Fruit fly (Drosophila melanogaster) whole organism, embryonic: ENCODE measurements around the gene CG14930.

Source experiments
- CG11456 ChIP-seq: fragments of 200-800 bp; sonication (Bioruptor generic); IDR thresholded peaks from 3 replicates; pipeline ENCODE4 v1.3.6; 2022; ENCODE audit warnings: missing biosample characterization, missing genetic modification characterization
- CG12236 ChIP-seq: fragments of 200-800 bp; sonication (Bioruptor generic); optimal IDR thresholded peaks from 2 replicates; lab custom pipeline; 2016; ENCODE audit warnings: missing biosample characterization, missing genetic modification characterization
- CG13287 ChIP-seq: fragments of 200-800 bp; sonication (Bioruptor generic); IDR thresholded peaks from 2 replicates; pipeline ENCODE4 v1.3.6; 2022; ENCODE audit warnings: missing biosample characterization, missing genetic modification characterization; ENCODE audit not compliant: partially characterized antibody
- CG14014 ChIP-seq: fragments of 200-800 bp; sonication (Bioruptor generic); IDR thresholded peaks from 2 replicates; pipeline ENCODE4 v1.3.6; 2022; ENCODE audit warnings: missing biosample characterization, missing genetic modification characterization
- CG14965 ChIP-seq: fragments of 200-800 bp; sonication (Bioruptor generic); optimal IDR thresholded peaks from 2 replicates; lab custom pipeline; 2016; ENCODE audit warnings: missing biosample characterization, missing genetic modification characterization, borderline replicate concordance
- CG15514 ChIP-seq: fragments of 200-800 bp; sonication (Bioruptor generic); optimal IDR thresholded peaks from 3 replicates; lab custom pipeline; 2017; ENCODE audit warnings: missing biosample characterization, missing genetic modification characterization, mild to moderate bottlenecking, moderate library complexity, missing genetic modification reagents
- CG15601 ChIP-seq: fragments of 200-800 bp; sonication (Bioruptor generic); optimal IDR thresholded peaks from 3 replicates; lab custom pipeline; 2019; ENCODE audit warnings: missing biosample characterization, mild to moderate bottlenecking, missing genetic modification characterization, moderate library complexity
- CG1647 ChIP-seq: fragments of 200-800 bp; sonication (Bioruptor generic); optimal IDR thresholded peaks from 3 replicates; lab custom pipeline; 2016; ENCODE audit warnings: missing biosample characterization, missing genetic modification characterization
- CG33213 ChIP-seq: fragments of 200-800 bp; sonication (Bioruptor generic); optimal IDR thresholded peaks from 3 replicates; lab custom pipeline; 2016; ENCODE audit warnings: missing biosample characterization, missing genetic modification characterization
- CG3407 ChIP-seq: fragments of 200-800 bp; sonication (Bioruptor generic); optimal IDR thresholded peaks from 2 replicates; lab custom pipeline; 2018; ENCODE audit warnings: missing biosample characterization, mild to moderate bottlenecking, missing genetic modification characterization
- CG6254 ChIP-seq: fragments of 200-800 bp; sonication (Bioruptor generic); optimal IDR thresholded peaks from 3 replicates; lab custom pipeline; 2017; ENCODE audit warnings: mild to moderate bottlenecking, missing biosample characterization, missing genetic modification reagents, missing genetic modification characterization
- CG6272 ChIP-seq: fragments of 200-800 bp; sonication (Bioruptor generic); IDR thresholded peaks from 2 replicates; pipeline ENCODE4 v1.3.6; 2022; ENCODE audit warnings: missing biosample characterization, missing genetic modification characterization
- CG6683 ChIP-seq: fragments of 200-800 bp; sonication (Bioruptor generic); optimal IDR thresholded peaks from 2 replicates; lab custom pipeline; 2017; ENCODE audit warnings: missing biosample characterization, mild to moderate bottlenecking, missing genetic modification characterization, missing genetic modification reagents
- CG6791 ChIP-seq: fragments of 200-800 bp; sonication (Bioruptor generic); IDR thresholded peaks from 3 replicates; pipeline ENCODE4 v1.3.6; 2022; ENCODE audit warnings: missing biosample characterization, missing genetic modification characterization; ENCODE audit not compliant: partially characterized antibody
- CG7786 ChIP-seq: fragments of 200-800 bp; sonication (Bioruptor generic); optimal IDR thresholded peaks from 2 replicates; lab custom pipeline; 2016; ENCODE audit warnings: missing biosample characterization, missing genetic modification characterization
- CG8359 ChIP-seq: fragments of 200-800 bp; sonication (Bioruptor generic); optimal IDR thresholded peaks from 2 replicates; lab custom pipeline; 2017; ENCODE audit warnings: missing biosample characterization, mild to moderate bottlenecking, missing genetic modification characterization, borderline replicate concordance
- Camta ChIP-seq: fragments of 200-800 bp; sonication (Bioruptor generic); optimal IDR thresholded peaks from 2 replicates; lab custom pipeline; 2016; ENCODE audit warnings: missing biosample characterization, missing genetic modification characterization
- Ets65A ChIP-seq: fragments of 200-800 bp; sonication (Bioruptor generic); peaks from one replicate; lab custom pipeline; 2016; ENCODE audit warnings: missing biosample characterization, missing genetic modification characterization
- GATAe ChIP-seq: fragments of 200-800 bp; sonication (Bioruptor generic); conservative IDR thresholded peaks from 2 replicates; pipeline ENCODE4 v1.3.6; 2022; ENCODE audit warnings: missing biosample characterization, missing genetic modification characterization
- H2.0 ChIP-seq: fragments of 200-800 bp; sonication (Bioruptor generic); IDR thresholded peaks from 2 replicates; pipeline ENCODE4 v1.3.6; 2022; ENCODE audit warnings: missing biosample characterization, missing genetic modification characterization
- HLH3B ChIP-seq: fragments of 200-800 bp; sonication (Bioruptor generic); IDR thresholded peaks from 2 replicates; pipeline ENCODE4 v1.3.6; 2022; ENCODE audit warnings: missing biosample characterization, missing genetic modification characterization
- HLHmδ ChIP-seq: fragments of 200-800 bp; sonication (Bioruptor generic); optimal IDR thresholded peaks from 2 replicates; lab custom pipeline; 2018; ENCODE audit warnings: missing biosample characterization, mild to moderate bottlenecking, missing genetic modification characterization, moderate library complexity
- HmgD ChIP-seq: fragments of 200-800 bp; sonication (Bioruptor generic); optimal IDR thresholded peaks from 3 replicates; lab custom pipeline; 2016; ENCODE audit warnings: missing biosample characterization, missing genetic modification characterization
- Optix ChIP-seq: fragments of 200-800 bp; sonication (Bioruptor generic); IDR thresholded peaks from 3 replicates; pipeline ENCODE4 v1.3.6; 2022; ENCODE audit warnings: missing biosample characterization, missing genetic modification characterization
- Poxn ChIP-seq: fragments of 200-800 bp; sonication (Bioruptor generic); IDR thresholded peaks from 2 replicates; pipeline ENCODE4 v1.3.6; 2022; ENCODE audit warnings: missing biosample characterization, missing genetic modification characterization
- Rx ChIP-seq: fragments of 200-800 bp; sonication (Bioruptor generic); IDR thresholded peaks from 2 replicates; pipeline ENCODE4 v1.3.6; 2022; ENCODE audit warnings: missing biosample characterization, missing genetic modification characterization
- Side ChIP-seq: fragments of 200-800 bp; sonication (Bioruptor generic); optimal IDR thresholded peaks from 2 replicates; lab custom pipeline; 2016; ENCODE audit warnings: missing biosample characterization, missing genetic modification characterization
- Sry-β ChIP-seq: fragments of 200-800 bp; sonication (Bioruptor generic); optimal IDR thresholded peaks from 2 replicates; lab custom pipeline; 2018; ENCODE audit warnings: missing biosample characterization, mild to moderate bottlenecking, missing genetic modification characterization, moderate library complexity
- ab ChIP-seq: fragments of 200-800 bp; sonication (Bioruptor generic); optimal IDR thresholded peaks from 2 replicates; lab custom pipeline; 2016; ENCODE audit warnings: missing biosample characterization, missing genetic modification characterization
- al ChIP-seq: fragments of 200-800 bp; sonication (Bioruptor generic); IDR thresholded peaks from 2 replicates; pipeline ENCODE4 v1.3.6; 2022; ENCODE audit warnings: missing biosample characterization, missing genetic modification characterization
- btn ChIP-seq: fragments of 200-800 bp; sonication (Bioruptor generic); optimal IDR thresholded peaks from 2 replicates; lab custom pipeline; 2016; ENCODE audit warnings: missing biosample characterization, missing genetic modification characterization
- dm ChIP-seq: fragments of 200-800 bp; sonication (Bioruptor generic); optimal IDR thresholded peaks from 3 replicates; lab custom pipeline; 2016; ENCODE audit warnings: missing biosample characterization, missing genetic modification characterization
- dysf ChIP-seq: fragments of 200-800 bp; sonication (Bioruptor generic); IDR thresholded peaks from 3 replicates; pipeline ENCODE4 v1.3.6; 2022; ENCODE audit warnings: missing biosample characterization, missing genetic modification characterization
- eve ChIP-seq, 2 experiments: fragments of >200 bp; optimal IDR thresholded peaks; 2 replicates each; lab custom pipeline; 2017; ENCODE audit warnings: missing biosample characterization in 2 of 2, missing genetic modification characterization in 2 of 2
- fu2 ChIP-seq: fragments of 200-800 bp; sonication (Bioruptor generic); optimal IDR thresholded peaks from 2 replicates; lab custom pipeline; 2016; ENCODE audit warnings: missing biosample characterization, missing genetic modification characterization
- gfzf ChIP-seq: fragments of 200-800 bp; sonication (Bioruptor generic); optimal IDR thresholded peaks from 2 replicates; lab custom pipeline; 2016; ENCODE audit warnings: missing biosample characterization, mild to moderate bottlenecking, missing genetic modification characterization, moderate library complexity
- ind ChIP-seq: fragments of 200-800 bp; sonication (Bioruptor generic); optimal IDR thresholded peaks from 3 replicates; lab custom pipeline; 2016; ENCODE audit warnings: missing biosample characterization, missing genetic modification characterization
- lov ChIP-seq, 2 experiments: fragments of 200-800 bp in 1 of 2; fragments of >200 bp in 1 of 2; sonication (Bioruptor generic) in 1 of 2; IDR thresholded peaks in 1 of 2; optimal IDR thresholded peaks in 1 of 2; 2 replicates in 1 of 2; 3 replicates in 1 of 2; pipeline versions ENCODE4 v1.3.6 to Lab custom; 2017 to 2022; ENCODE audit warnings: missing biosample characterization in 1 of 2, missing genetic modification characterization in 1 of 2
- pros ChIP-seq: fragments of 200-800 bp; sonication (Bioruptor generic); optimal IDR thresholded peaks from 3 replicates; lab custom pipeline; 2019; ENCODE audit warnings: missing biosample characterization, mild to moderate bottlenecking, missing genetic modification characterization, moderate library complexity
- psq ChIP-seq: fragments of 200-800 bp; sonication (Bioruptor generic); optimal IDR thresholded peaks from 2 replicates; lab custom pipeline; 2017; ENCODE audit warnings: missing biosample characterization, missing genetic modification characterization
- row ChIP-seq: fragments of 200-800 bp; sonication (Bioruptor generic); IDR thresholded peaks from 3 replicates; pipeline ENCODE4 v1.3.6; 2022; ENCODE audit warnings: missing biosample characterization, missing genetic modification characterization
- sisA ChIP-seq: fragments of 200-800 bp; sonication (Bioruptor generic); IDR thresholded peaks from 2 replicates; pipeline ENCODE4 v1.3.6; 2022; ENCODE audit warnings: missing biosample characterization, missing genetic modification characterization
- slbo ChIP-seq: fragments of 200-800 bp; sonication (Bioruptor generic); IDR thresholded peaks from 2 replicates; pipeline ENCODE4 v1.3.6; 2022; ENCODE audit warnings: missing biosample characterization, missing genetic modification characterization
- ssp ChIP-seq: fragments of 200-800 bp; sonication (Bioruptor generic); IDR thresholded peaks from 2 replicates; pipeline ENCODE4 v1.3.6; 2022; ENCODE audit warnings: missing biosample characterization, missing genetic modification characterization
- trem ChIP-seq: fragments of 200-800 bp; optimal IDR thresholded peaks from 3 replicates; lab custom pipeline; 2019; ENCODE audit warnings: missing biosample characterization, mild to moderate bottlenecking, missing genetic modification characterization, moderate library complexity
- trh ChIP-seq: fragments of 200-800 bp; sonication (Bioruptor generic); optimal IDR thresholded peaks from 2 replicates; lab custom pipeline; 2016; ENCODE audit warnings: missing biosample characterization, missing genetic modification characterization
- unc-4 ChIP-seq: fragments of 200-800 bp; sonication (Bioruptor generic); IDR thresholded peaks from 2 replicates; pipeline ENCODE4 v1.3.6; 2022; ENCODE audit warnings: missing biosample characterization, missing genetic modification characterization; ENCODE audit not compliant: partially characterized antibody
- wek ChIP-seq: fragments of 200-800 bp; sonication (Bioruptor generic); optimal IDR thresholded peaks from 3 replicates; lab custom pipeline; 2018; ENCODE audit warnings: missing biosample characterization, mild to moderate bottlenecking, missing genetic modification characterization, moderate library complexity
- z ChIP-seq: fragments of 200-800 bp; sonication (Bioruptor generic); IDR thresholded peaks from 3 replicates; pipeline ENCODE4 v1.3.6; 2022; ENCODE audit warnings: missing biosample characterization, missing genetic modification characterization
- zen2 ChIP-seq: fragments of 200-800 bp; sonication (Bioruptor generic); IDR thresholded peaks from 3 replicates; pipeline ENCODE4 v1.3.6; 2022; ENCODE audit warnings: missing biosample characterization, missing genetic modification characterization; ENCODE audit not compliant: partially characterized antibody
- zfh1 ChIP-seq: fragments of 200-800 bp; sonication (Bioruptor generic); IDR thresholded peaks from 3 replicates; pipeline ENCODE4 v1.3.6; 2022; ENCODE audit warnings: missing biosample characterization, missing genetic modification characterization

The CG14930 gene

dm6 chr2L:11528129-11528589 is 7.1 kb upstream of the CG14930 start, which contains the start of gene CG31705 (continued):
- no peak for TF ChIP-seq Rx
- TF ChIP-seq CG7786 (GFP tag; lab: Kevin White, UChicago), result no peak
- no peak for TF ChIP-seq trem (tag; lab: Kevin White, UChicago)
- peak; percentile 61; the same call in 2 of the 3 replicates for TF ChIP-seq row (GFP tag; lab: Robert Waterston, UW)
- TF ChIP-seq CG8359, result no peak
- TF ChIP-seq CG3407 (GFP tag; lab: Kevin White, UChicago), result no peak
- no peak for TF ChIP-seq lov (optimal IDR thresholded peaks at IDR 0.05; lab: Kevin White, UChicago)
- no peak for TF ChIP-seq lov (GFP tag; IDR thresholded peaks at IDR 0.05; lab: Robert Waterston, UW)
- TF ChIP-seq CG6791 (GFP tag; lab: Robert Waterston, UW), result no peak
- TF ChIP-seq ind, result peak; percentile 40
- TF ChIP-seq CG14965 (GFP tag; lab: Kevin White, UChicago), result no peak
- no peak for TF ChIP-seq CG15601 (tag; lab: Kevin White, UChicago)
- no peak for TF ChIP-seq ssp
- peak; percentile 64; the same call in 2 of the 3 replicates for TF ChIP-seq dysf
- TF ChIP-seq Side (GFP tag; lab: Kevin White, UChicago), result no peak
- no peak for TF ChIP-seq Camta
- TF ChIP-seq eve (GFP tag; optimal IDR thresholded peaks at IDR 0.05; lab: Kevin White, UChicago), result no peak
- TF ChIP-seq gfzf, result no peak
- no peak for TF ChIP-seq psq (GFP tag; lab: Kevin White, UChicago)
- no peak for TF ChIP-seq unc-4
- TF ChIP-seq GATAe (GFP tag; lab: Robert Waterston, UW), result no peak
- TF ChIP-seq Sry-β (GFP tag; lab: Kevin White, UChicago), result no peak
- no peak for TF ChIP-seq fu2 (GFP tag; lab: Kevin White, UChicago)
- TF ChIP-seq zfh1 (GFP tag; lab: Robert Waterston, UW), result no peak
- TF ChIP-seq HmgD (GFP tag; lab: Kevin White, UChicago), result no peak
- no peak for TF ChIP-seq Poxn (GFP tag; lab: Robert Waterston, UW)
- TF ChIP-seq CG14014 (GFP tag; lab: Robert Waterston, UW), result peak; percentile 37; the same call in 1 of the 2 replicates
- TF ChIP-seq CG1647 (GFP tag; lab: Kevin White, UChicago), result no peak
- TF ChIP-seq sisA (GFP tag; lab: Robert Waterston, UW), result peak; percentile 30; the same call in 1 of the 2 replicates
- peak; percentile 95 for TF ChIP-seq Ets65A (GFP tag; lab: Kevin White, UChicago)
- no peak for TF ChIP-seq CG12236 (GFP tag; lab: Kevin White, UChicago)
- TF ChIP-seq z (GFP tag; lab: Robert Waterston, UW), result no peak
- TF ChIP-seq CG11456, result 0 out of 3 replicates have a peak, but pooled peaks have one; percentile 25
- peak; percentile 38 for TF ChIP-seq CG15514 (GFP tag; lab: Kevin White, UChicago)
- TF ChIP-seq pros (GFP tag; lab: Kevin White, UChicago), result no peak
- TF ChIP-seq btn (GFP tag; lab: Kevin White, UChicago), result no peak
- TF ChIP-seq HLHmδ (GFP tag; lab: Kevin White, UChicago), result no peak
- no peak for TF ChIP-seq zen2 (GFP tag; lab: Robert Waterston, UW)
- no peak for TF ChIP-seq dm (GFP tag; lab: Kevin White, UChicago)
- no peak; the same call in 1 of the 2 replicates for TF ChIP-seq HLH3B (GFP tag; lab: Robert Waterston, UW)
- TF ChIP-seq slbo (GFP tag; lab: Robert Waterston, UW), result peak; percentile 67
- no peak for TF ChIP-seq ab
- TF ChIP-seq H2.0, result no peak
- TF ChIP-seq CG6254 (GFP tag; lab: Kevin White, UChicago), result no peak
- TF ChIP-seq al (GFP tag; lab: Robert Waterston, UW), result no peak; the same call in 1 of the 2 replicates
- TF ChIP-seq wek (GFP tag; lab: Kevin White, UChicago), result no peak
- TF ChIP-seq CG13287 (GFP tag; lab: Robert Waterston, UW), result no peak
- no peak for TF ChIP-seq trh (GFP tag; lab: Kevin White, UChicago)
- no peak for TF ChIP-seq Optix (GFP tag; lab: Robert Waterston, UW)
- no peak for TF ChIP-seq CG6272 (GFP tag; lab: Robert Waterston, UW)
- TF ChIP-seq CG6683 (GFP tag; lab: Kevin White, UChicago), result no peak
- no peak for TF ChIP-seq CG33213
